Worm (Caenorhabditis elegans) whole organism, midembryonic: ENCODE data around the gene C18A11.4.

Experiments
- T22C8.4 ChIP-seq: fragments of 200-800 bp; sonication (Bioruptor generic); IDR thresholded peaks from 2 replicates; pipeline ENCODE4 v1.3.6; 2022; ENCODE audit warnings: missing genetic modification characterization, missing compliant biosample characterization
- cog-1 ChIP-seq: sonication (generic microtip); optimal IDR thresholded peaks from 2 replicates; lab custom pipeline; 2016; ENCODE audit warnings: missing genetic modification characterization, missing compliant biosample characterization
- flt-1 ChIP-seq: fragments of 200-800 bp; sonication (Bioruptor generic); IDR thresholded peaks from 2 replicates; pipeline ENCODE4 v1.3.6; 2022; ENCODE audit warnings: missing genetic modification characterization, missing compliant biosample characterization
- klf-2 ChIP-seq: fragments of 200-800 bp; sonication (Bioruptor generic); conservative IDR thresholded peaks from 2 replicates; pipeline ENCODE4 v1.3.6; 2022; ENCODE audit warnings: missing genetic modification reagents, missing genetic modification characterization, missing compliant biosample characterization
- med-1 ChIP-seq: sonication (generic microtip); optimal IDR thresholded peaks from 2 replicates; lab custom pipeline; 2017; ENCODE audit warnings: missing genetic modification characterization, mild to moderate bottlenecking, missing compliant biosample characterization, antibody characterized with exemption, missing genetic modification reagents; ENCODE audit not compliant: insufficient read depth
- ref-1 ChIP-seq: fragments of 200-800 bp; sonication (Bioruptor generic); conservative IDR thresholded peaks from 2 replicates; pipeline ENCODE4 v1.3.6; 2022; ENCODE audit warnings: missing genetic modification reagents, missing genetic modification characterization, missing compliant biosample characterization
- tab-1 ChIP-seq: fragments of 200-800 bp; sonication (Bioruptor generic); IDR thresholded peaks from 2 replicates; pipeline ENCODE4 v1.3.6; 2022; ENCODE audit warnings: missing genetic modification characterization, missing compliant biosample characterization
- ztf-23 ChIP-seq: fragments of 200-800 bp; sonication (Bioruptor generic); IDR thresholded peaks from 2 replicates; pipeline ENCODE4 v1.3.6; 2022; ENCODE audit warnings: missing genetic modification reagents, missing genetic modification characterization, missing compliant biosample characterization
- ztf-29 ChIP-seq: fragments of 200-800 bp; sonication (Bioruptor generic); IDR thresholded peaks from 2 replicates; pipeline ENCODE4 v1.3.6; 2022; ENCODE audit warnings: missing genetic modification reagents, missing genetic modification characterization, missing compliant biosample characterization

Gene C18A11.4

ce11 chrX:8045152-8045551 is at the start of gene C18A11.4:
Gene C18A11.4, plus strand, starts transcription at chrX:8045518.
- TF ChIP-seq flt-1 (no peak), cog-1 (no peak), ztf-23 (GFP tag; lab: Robert Waterston, UW) (no peak)

DNA sequence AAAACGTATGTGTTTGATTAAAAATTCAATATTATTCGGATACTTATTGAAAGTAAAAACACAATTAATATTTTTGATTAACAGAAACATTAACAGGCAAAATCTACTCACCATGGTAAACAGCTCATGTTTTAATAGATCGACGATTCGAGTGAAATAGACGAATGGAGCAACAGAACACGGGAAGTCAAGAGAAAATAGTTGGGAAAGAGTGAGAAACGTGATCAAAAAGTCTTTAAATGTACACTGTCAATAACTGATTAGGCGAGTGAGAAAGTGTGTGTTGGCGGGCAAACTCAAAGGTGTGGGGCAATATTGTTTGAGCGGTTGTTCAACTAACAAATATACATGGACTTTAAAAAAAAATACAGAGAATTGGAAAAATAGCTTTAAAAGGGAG is 47.4 kb upstream of the C18A11.4 start, which contains the start of gene sdpn-1:
Gene sdpn-1, minus strand, starts transcription at position 262 of the 400 bp plus-strand sequence.
- TF ChIP-seq ztf-29 (GFP tag; lab: Robert Waterston, UW) (no peak), med-1 (no peak), cog-1 (no peak), flt-1 (no peak), klf-2 (GFP tag; lab: Robert Waterston, UW) (no peak), ztf-23 (GFP tag; lab: Robert Waterston, UW) (no peak), T22C8.4 (GFP tag; lab: Robert Waterston, UW) (no peak), tab-1 (GFP tag; lab: Robert Waterston, UW) (no peak), ref-1 (no peak)

ce11 chrX:7998942-7999341 is 46.4 kb upstream of the C18A11.4 start:
- no peak for TF ChIP-seq flt-1

- TF ChIP-seq med-1 (no peak), ztf-23 (GFP tag; lab: Robert Waterston, UW) (no peak), ztf-29 (GFP tag; lab: Robert Waterston, UW) (no peak), T22C8.4 (GFP tag; lab: Robert Waterston, UW) (no peak), ref-1 (no peak), cog-1 (no peak), tab-1 (GFP tag; lab: Robert Waterston, UW) (no peak), klf-2 (GFP tag; lab: Robert Waterston, UW) (no peak)
Measured at ce11 chrX:8003663-8004062, 41.7 kb upstream of the C18A11.4 start, which contains the start of the genes F45E1.1 and F45E1.2. Gene F45E1.1, plus strand, starts transcription at chrX:8003682. Gene F45E1.2, plus strand, starts transcription at chrX:8003733.

ce11 chrX:8004845-8005244 is 40.5 kb upstream of the C18A11.4 start:
- no peak for TF ChIP-seq ref-1
- no peak for TF ChIP-seq tab-1 (GFP tag; lab: Robert Waterston, UW)
- no peak for TF ChIP-seq cog-1
- TF ChIP-seq ztf-29 (GFP tag; lab: Robert Waterston, UW): no peak
- TF ChIP-seq med-1: no peak
- no peak for TF ChIP-seq klf-2 (GFP tag; lab: Robert Waterston, UW)
- no peak for TF ChIP-seq ztf-23 (GFP tag; lab: Robert Waterston, UW)
- no peak for TF ChIP-seq T22C8.4 (GFP tag; lab: Robert Waterston, UW)
- no peak for TF ChIP-seq flt-1

DNA sequence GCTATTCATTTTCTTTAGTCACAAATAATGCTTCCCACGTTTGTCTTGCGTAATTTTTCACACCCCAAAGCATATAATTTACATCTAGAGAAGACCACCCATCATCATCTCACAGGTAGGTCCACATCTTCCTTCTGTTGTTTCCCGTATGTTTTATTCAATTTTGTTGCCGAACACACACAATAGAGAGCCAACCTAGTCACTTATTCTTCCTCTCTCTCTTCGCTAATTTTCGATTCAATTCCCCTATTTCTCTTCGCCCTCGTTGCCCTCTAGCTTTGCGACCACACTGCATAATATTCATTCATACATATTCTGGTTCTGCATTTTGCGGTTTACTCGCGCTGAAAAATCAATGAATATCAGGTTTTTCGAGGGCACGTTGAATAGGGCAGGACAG is 39.4 kb upstream of the C18A11.4 start:
- TF ChIP-seq ztf-23 (GFP tag; lab: Robert Waterston, UW): no peak
- TF ChIP-seq T22C8.4 (GFP tag; lab: Robert Waterston, UW): no peak
- TF ChIP-seq cog-1: no peak
- TF ChIP-seq tab-1 (GFP tag; lab: Robert Waterston, UW): no peak
- TF ChIP-seq ztf-29 (GFP tag; lab: Robert Waterston, UW): no peak
- no peak for TF ChIP-seq klf-2 (GFP tag; lab: Robert Waterston, UW)
- no peak for TF ChIP-seq ref-1
- TF ChIP-seq flt-1: no peak
- no peak for TF ChIP-seq med-1

ce11 chrX:8010652-8011051 is 34.7 kb upstream of the C18A11.4 start:
- TF ChIP-seq flt-1: no peak
- TF ChIP-seq ref-1: no peak
- TF ChIP-seq klf-2 (GFP tag; lab: Robert Waterston, UW): no peak
- TF ChIP-seq T22C8.4 (GFP tag; lab: Robert Waterston, UW): no peak
- no peak for TF ChIP-seq ztf-29 (GFP tag; lab: Robert Waterston, UW)
- no peak for TF ChIP-seq cog-1
- TF ChIP-seq ztf-23 (GFP tag; lab: Robert Waterston, UW): no peak
- no peak for TF ChIP-seq med-1
- no peak for TF ChIP-seq tab-1 (GFP tag; lab: Robert Waterston, UW)

- TF ChIP-seq T22C8.4 (GFP tag; lab: Robert Waterston, UW) (no peak), tab-1 (GFP tag; lab: Robert Waterston, UW) (no peak), ref-1 (no peak), klf-2 (GFP tag; lab: Robert Waterston, UW) (no peak), med-1 (no peak)
Measured at ce11 chrX:8014407-8015003, 30.8 kb upstream of the C18A11.4 start, which contains the start of gene unk-1. Gene unk-1, plus strand, starts transcription at chrX:8014983.

DNA sequence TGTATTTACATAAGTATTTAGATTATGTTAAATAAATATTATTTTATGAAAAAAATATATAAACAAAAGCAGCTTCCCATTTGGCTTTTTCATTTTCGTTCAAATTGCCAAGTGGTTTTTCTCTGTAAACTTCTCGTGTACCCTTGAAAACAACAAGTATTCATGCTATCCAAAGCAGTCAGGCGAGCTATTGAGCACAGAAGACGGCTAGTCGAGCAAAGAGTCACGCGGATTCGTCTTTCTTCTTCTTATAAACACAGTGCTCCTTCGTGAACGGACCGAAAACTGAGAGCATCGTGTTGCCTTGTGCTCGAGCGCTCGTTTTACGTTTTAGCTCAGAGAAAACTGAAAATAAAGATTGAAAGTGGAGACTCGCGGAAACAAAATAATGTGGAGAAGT is 29.4 kb upstream of the C18A11.4 start:
- TF ChIP-seq flt-1 (no peak), tab-1 (GFP tag; lab: Robert Waterston, UW) (no peak), ztf-29 (GFP tag; lab: Robert Waterston, UW) (no peak), ref-1 (no peak), T22C8.4 (GFP tag; lab: Robert Waterston, UW) (no peak), med-1 (no peak)

- no peak for TF ChIP-seq klf-2 (GFP tag; lab: Robert Waterston, UW)
- TF ChIP-seq tab-1 (GFP tag; lab: Robert Waterston, UW): peak; percentile 60; the same call in 1 of the 2 replicates
Measured at ce11 chrX:8017305-8017704, 28.0 kb upstream of the C18A11.4 start.

DNA sequence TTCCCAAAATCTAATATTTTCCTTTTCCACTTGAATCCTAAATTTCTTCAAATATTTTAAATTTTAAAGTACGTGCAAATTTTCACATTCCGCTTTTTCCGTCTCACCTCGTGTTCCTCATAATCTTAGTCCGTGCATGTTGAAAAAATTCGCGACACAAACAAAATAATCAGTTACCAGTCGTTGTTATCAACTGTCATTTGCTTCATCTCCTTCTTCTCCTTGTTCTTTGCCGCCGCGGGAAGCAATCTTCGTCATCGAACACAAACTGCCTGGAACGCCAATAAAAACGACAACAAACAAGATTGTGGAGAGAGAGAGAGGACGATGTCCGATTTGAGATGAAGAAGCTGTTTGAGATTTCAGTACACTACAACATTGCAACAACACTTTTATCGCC is 27.6 kb upstream of the C18A11.4 start, which contains the start of gene C34D10.5:
Gene C34D10.5, plus strand, starts transcription at position 269 of the 400 bp plus-strand sequence.
- no peak for TF ChIP-seq med-1
- no peak for TF ChIP-seq klf-2 (GFP tag; lab: Robert Waterston, UW)
- TF ChIP-seq cog-1: no peak
- no peak for TF ChIP-seq ztf-29 (GFP tag; lab: Robert Waterston, UW)
- no peak for TF ChIP-seq T22C8.4 (GFP tag; lab: Robert Waterston, UW)
- no peak for TF ChIP-seq flt-1
- no peak for TF ChIP-seq ztf-23 (GFP tag; lab: Robert Waterston, UW)
- no peak for TF ChIP-seq tab-1 (GFP tag; lab: Robert Waterston, UW)
- no peak for TF ChIP-seq ref-1
